Fruit fly (Drosophila melanogaster) whole organism, embryonic: ENCODE results near the gene Qsox2.

Experiments used
- Abd-B ChIP-seq: fragments of 200-800 bp; sonication (Bioruptor generic); optimal IDR thresholded peaks from 2 replicates; lab custom pipeline; 2018; ENCODE audit warnings: missing biosample characterization, mild to moderate bottlenecking, missing genetic modification characterization, moderate library complexity
- Asciz ChIP-seq: fragments of 200-800 bp; sonication (Bioruptor generic); optimal IDR thresholded peaks from 2 replicates; lab custom pipeline; 2017; ENCODE audit warnings: missing biosample characterization, mild to moderate bottlenecking, missing genetic modification characterization, missing genetic modification reagents
- Blimp-1 ChIP-seq: fragments of 200-800 bp; sonication (Bioruptor generic); optimal IDR thresholded peaks from 3 replicates; lab custom pipeline; 2018; ENCODE audit warnings: missing biosample characterization, missing genetic modification characterization, mild to moderate bottlenecking, moderate library complexity, missing genetic modification reagents
- Bteb2 ChIP-seq: fragments of 200-800 bp; sonication (Bioruptor generic); optimal IDR thresholded peaks from 2 replicates; lab custom pipeline; 2016; ENCODE audit warnings: missing biosample characterization, missing genetic modification characterization
- C15 ChIP-seq: fragments of 200-800 bp; sonication (Bioruptor generic); IDR thresholded peaks from 3 replicates; pipeline ENCODE4 v1.3.6; 2022; ENCODE audit warnings: missing biosample characterization, missing genetic modification characterization
- CG1024 ChIP-seq: fragments of 200-800 bp; sonication (Bioruptor generic); IDR thresholded peaks from 2 replicates; pipeline ENCODE4 v1.3.6; 2022; ENCODE audit warnings: missing biosample characterization, missing genetic modification characterization
- CG10267 ChIP-seq: fragments of 200-800 bp; sonication (Bioruptor generic); optimal IDR thresholded peaks from 2 replicates; lab custom pipeline; 2018; ENCODE audit warnings: missing biosample characterization, mild to moderate bottlenecking, missing genetic modification characterization, moderate library complexity
- CG10274 ChIP-seq: fragments of 200-800 bp; sonication (Bioruptor generic); optimal IDR thresholded peaks from 3 replicates; lab custom pipeline; 2017; ENCODE audit warnings: missing biosample characterization, mild to moderate bottlenecking, missing genetic modification characterization
- CG10462 ChIP-seq: fragments of 200-800 bp; sonication (Bioruptor generic); optimal IDR thresholded peaks from 2 replicates; lab custom pipeline; 2016; ENCODE audit warnings: missing biosample characterization, missing genetic modification characterization
- CG10654 ChIP-seq: fragments of 200-800 bp; sonication (Bioruptor generic); optimal IDR thresholded peaks from 2 replicates; lab custom pipeline; 2016; ENCODE audit warnings: missing biosample characterization, missing genetic modification characterization
- CG10979 ChIP-seq: fragments of 200-800 bp; sonication (Bioruptor generic); optimal IDR thresholded peaks from 2 replicates; lab custom pipeline; 2018; ENCODE audit warnings: missing biosample characterization, mild to moderate bottlenecking, missing genetic modification characterization, moderate library complexity
- CG11695 ChIP-seq: fragments of 200-800 bp; sonication (Bioruptor generic); IDR thresholded peaks from 3 replicates; pipeline ENCODE4 v1.3.6; 2022; ENCODE audit warnings: missing biosample characterization, missing genetic modification characterization
- CG12104 ChIP-seq: fragments of 200-800 bp; sonication (Bioruptor generic); optimal IDR thresholded peaks from 3 replicates; lab custom pipeline; 2016; ENCODE audit warnings: missing biosample characterization, missing genetic modification characterization
- CG13123 ChIP-seq: fragments of 200-800 bp; sonication (Bioruptor generic); optimal IDR thresholded peaks from 2 replicates; lab custom pipeline; 2016; ENCODE audit warnings: missing biosample characterization, missing genetic modification characterization
- CG13296 ChIP-seq: fragments of 200-800 bp; sonication (Bioruptor generic); optimal IDR thresholded peaks from 3 replicates; lab custom pipeline; 2018; ENCODE audit warnings: missing biosample characterization, mild to moderate bottlenecking, missing genetic modification characterization
- CG13894 ChIP-seq: fragments of 200-800 bp; sonication (Bioruptor generic); optimal IDR thresholded peaks from 3 replicates; lab custom pipeline; 2018; ENCODE audit warnings: missing biosample characterization, mild to moderate bottlenecking, missing genetic modification characterization, moderate library complexity
- CG17568 ChIP-seq: fragments of 200-800 bp; sonication (Bioruptor generic); optimal IDR thresholded peaks from 2 replicates; lab custom pipeline; 2018; ENCODE audit warnings: missing biosample characterization, mild to moderate bottlenecking, missing genetic modification characterization, moderate library complexity
- CG2712 ChIP-seq: fragments of 200-800 bp; optimal IDR thresholded peaks from 3 replicates; lab custom pipeline; 2019; ENCODE audit warnings: missing biosample characterization, mild to moderate bottlenecking, missing genetic modification characterization, moderate library complexity
- CG30020 ChIP-seq: fragments of 200-800 bp; optimal IDR thresholded peaks from 2 replicates; lab custom pipeline; 2019; ENCODE audit warnings: missing biosample characterization, mild to moderate bottlenecking, missing genetic modification characterization, moderate library complexity
- CG30403 ChIP-seq: fragments of 200-800 bp; sonication (Bioruptor generic); optimal IDR thresholded peaks from 3 replicates; lab custom pipeline; 2016; ENCODE audit warnings: missing biosample characterization, missing genetic modification characterization
- CG3163 ChIP-seq: fragments of 200-800 bp; sonication (Bioruptor generic); optimal IDR thresholded peaks from 3 replicates; lab custom pipeline; 2016; ENCODE audit warnings: missing biosample characterization, missing genetic modification characterization
- CTCF ChIP-seq: fragments of 200-800 bp; sonication (Bioruptor generic); optimal IDR thresholded peaks from 2 replicates; lab custom pipeline; 2017; ENCODE audit warnings: missing biosample characterization, mild to moderate bottlenecking, missing genetic modification characterization, moderate library complexity
- Doc3 ChIP-seq: fragments of 200-800 bp; sonication (Bioruptor generic); IDR thresholded peaks from 3 replicates; pipeline ENCODE4 v1.3.6; 2022; ENCODE audit warnings: missing biosample characterization, missing genetic modification characterization; ENCODE audit not compliant: partially characterized antibody
- Ets65A ChIP-seq: fragments of 200-800 bp; sonication (Bioruptor generic); peaks from one replicate; lab custom pipeline; 2016; ENCODE audit warnings: missing biosample characterization, missing genetic modification characterization
- Hmr ChIP-seq: fragments of 200-800 bp; sonication (Bioruptor generic); optimal IDR thresholded peaks from 3 replicates; lab custom pipeline; 2017; ENCODE audit warnings: mild to moderate bottlenecking, missing biosample characterization, missing genetic modification reagents, missing genetic modification characterization
- Jarid2 ChIP-seq: fragments of 200-800 bp; sonication (Bioruptor generic); optimal IDR thresholded peaks from 3 replicates; lab custom pipeline; 2017; ENCODE audit warnings: mild to moderate bottlenecking, missing biosample characterization, missing genetic modification reagents, missing genetic modification characterization
- Kr ChIP-seq: fragments of 200-800 bp; sonication (Bioruptor generic); optimal IDR thresholded peaks from 2 replicates; lab custom pipeline; 2017; ENCODE audit warnings: missing biosample characterization, mild to moderate bottlenecking, missing genetic modification characterization
- Lpt ChIP-seq: fragments of >200 bp; optimal IDR thresholded peaks from 2 replicates; lab custom pipeline; 2018; ENCODE audit warnings: missing biosample characterization, missing genetic modification characterization
- MTF-1 ChIP-seq: fragments of 200-800 bp; sonication (Bioruptor generic); optimal IDR thresholded peaks from 2 replicates; lab custom pipeline; 2018; ENCODE audit warnings: missing biosample characterization, mild to moderate bottlenecking, missing genetic modification characterization, borderline replicate concordance
- Mes4 ChIP-seq: fragments of 200-800 bp; sonication (Bioruptor generic); optimal IDR thresholded peaks from 2 replicates; lab custom pipeline; 2016; ENCODE audit warnings: missing biosample characterization, missing genetic modification characterization
- Myb ChIP-seq: fragments of 200-800 bp; sonication (Bioruptor generic); optimal IDR thresholded peaks from 2 replicates; lab custom pipeline; 2016; ENCODE audit warnings: missing biosample characterization, missing genetic modification characterization
- PHDP ChIP-seq: fragments of 200-800 bp; sonication (Bioruptor generic); optimal IDR thresholded peaks from 3 replicates; lab custom pipeline; 2018; ENCODE audit warnings: missing biosample characterization, mild to moderate bottlenecking, missing genetic modification characterization, moderate library complexity
- Ptx1 ChIP-seq: fragments of 200-800 bp; sonication (Bioruptor generic); IDR thresholded peaks from 2 replicates; pipeline ENCODE4 v1.3.6; 2022; ENCODE audit warnings: missing biosample characterization, missing genetic modification characterization
- Sin3A ChIP-seq: fragments of >200 bp; optimal IDR thresholded peaks from 2 replicates; lab custom pipeline; 2018
- Sox102F ChIP-seq: fragments of 200-800 bp; sonication (Bioruptor generic); optimal IDR thresholded peaks from 2 replicates; lab custom pipeline; 2018; ENCODE audit warnings: missing biosample characterization, mild to moderate bottlenecking, missing genetic modification characterization, moderate library complexity
- Tbp ChIP-seq: fragments of >200 bp; optimal IDR thresholded peaks from 2 replicates; lab custom pipeline; 2018; ENCODE audit warnings: missing biosample characterization, missing genetic modification characterization
- Trl ChIP-seq, 3 experiments: fragments of >200 bp in 2 of 3; fragments of 200-800 bp in 1 of 3; sonication (Bioruptor generic) in 1 of 3; optimal IDR thresholded peaks; 2 replicates in 1 of 3; 3 replicates in 2 of 3; lab custom pipeline; 2016 to 2017; ENCODE audit warnings: missing biosample characterization in 1 of 3, missing genetic modification characterization in 1 of 3
- abd-A ChIP-seq: fragments of 200-800 bp; sonication (Bioruptor generic); optimal IDR thresholded peaks from 3 replicates; lab custom pipeline; 2019; ENCODE audit warnings: missing biosample characterization, mild to moderate bottlenecking, missing genetic modification characterization, moderate library complexity
- bab2 ChIP-seq: fragments of 200-800 bp; sonication (Bioruptor generic); optimal IDR thresholded peaks from 2 replicates; lab custom pipeline; 2016; ENCODE audit warnings: missing biosample characterization, missing genetic modification characterization
- cad ChIP-seq: fragments of >200 bp; optimal IDR thresholded peaks from 2 replicates; lab custom pipeline; 2017; ENCODE audit warnings: missing biosample characterization, missing genetic modification characterization
- chif ChIP-seq, 2 experiments: fragments of 200-800 bp; sonication (Bioruptor generic); optimal IDR thresholded peaks; 3 replicates each; lab custom pipeline; 2016; ENCODE audit warnings: missing biosample characterization in 2 of 2, missing genetic modification characterization in 2 of 2
- crc ChIP-seq: fragments of 200-800 bp; sonication (Bioruptor generic); optimal IDR thresholded peaks from 2 replicates; lab custom pipeline; 2016; ENCODE audit warnings: missing biosample characterization, missing genetic modification characterization
- eve ChIP-seq, 2 experiments: fragments of >200 bp; optimal IDR thresholded peaks; 2 replicates each; lab custom pipeline; 2017; ENCODE audit warnings: missing biosample characterization in 2 of 2, missing genetic modification characterization in 2 of 2
- pum ChIP-seq: fragments of 200-800 bp; sonication (Bioruptor generic); optimal IDR thresholded peaks from 2 replicates; lab custom pipeline; 2016; ENCODE audit warnings: missing biosample characterization, missing genetic modification characterization
- sc ChIP-seq, 3 experiments: fragments of >200 bp in 2 of 3; fragments of 200-800 bp in 1 of 3; sonication (Bioruptor generic) in 1 of 3; optimal IDR thresholded peaks; 2 replicates in 2 of 3; 3 replicates in 1 of 3; lab custom pipeline; 2017; ENCODE audit warnings: mild to moderate bottlenecking in 1 of 3, missing biosample characterization in 1 of 3, missing genetic modification characterization in 1 of 3, missing genetic modification reagents in 1 of 3
- schlank ChIP-seq: fragments of 200-800 bp; sonication (Bioruptor generic); optimal IDR thresholded peaks from 2 replicates; lab custom pipeline; 2018; ENCODE audit warnings: missing biosample characterization, mild to moderate bottlenecking, missing genetic modification characterization
- sd ChIP-seq: fragments of 200-800 bp; sonication (Bioruptor generic); optimal IDR thresholded peaks from 3 replicates; lab custom pipeline; 2018; ENCODE audit warnings: missing biosample characterization, mild to moderate bottlenecking, missing genetic modification characterization, moderate library complexity
- slp2 ChIP-seq: fragments of 200-800 bp; sonication (Bioruptor generic); optimal IDR thresholded peaks from 2 replicates; lab custom pipeline; 2016; ENCODE audit warnings: missing biosample characterization, missing genetic modification characterization

The Qsox2 gene

DNA sequence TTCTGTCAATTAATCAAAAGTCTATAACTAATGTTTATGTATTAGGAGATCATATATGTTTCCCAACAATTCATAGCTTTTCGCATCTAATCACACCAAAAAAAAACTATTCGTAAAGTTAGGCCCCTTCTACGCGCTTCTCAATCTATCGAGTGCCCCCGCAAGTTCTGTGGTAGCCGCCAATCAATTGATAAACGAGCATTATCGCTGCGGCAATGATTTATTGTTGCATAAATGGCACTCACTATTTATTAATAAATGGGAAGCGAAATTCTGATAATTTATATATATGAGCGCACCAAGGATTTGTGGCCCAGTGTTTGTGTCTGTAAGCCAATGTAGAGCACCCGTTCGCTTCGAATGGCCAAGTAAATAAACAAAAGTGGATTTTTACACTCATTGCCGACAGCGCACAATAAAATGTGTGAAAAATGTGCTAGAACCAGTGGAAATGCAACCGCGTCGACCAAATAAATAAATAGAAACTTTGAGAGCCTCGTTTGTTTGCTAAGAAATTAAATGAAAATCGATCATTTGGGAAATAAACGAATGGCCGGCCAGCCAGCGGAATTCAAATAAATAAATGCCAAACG is 42.1 kb upstream of the Qsox2 start (continued):
- TF ChIP-seq CG12104 (GFP tag; lab: Kevin White, UChicago): no peak
- no peak for TF ChIP-seq Mes4 (GFP tag; lab: Kevin White, UChicago)
- no peak for TF ChIP-seq CG3163 (GFP tag; lab: Kevin White, UChicago)
- TF ChIP-seq CG2712: no peak
- TF ChIP-seq CG10462: no peak
- no peak for TF ChIP-seq Blimp-1 (GFP tag; lab: Kevin White, UChicago)
- no peak for TF ChIP-seq Bteb2 (GFP tag; lab: Kevin White, UChicago)
- no peak for TF ChIP-seq CG11695 (GFP tag; lab: Robert Waterston, UW)
- no peak for TF ChIP-seq Kr (GFP tag; lab: Kevin White, UChicago)
- TF ChIP-seq CG13296 (GFP tag; lab: Kevin White, UChicago): peak; percentile 4
- TF ChIP-seq CG17568: peak; percentile 20
- TF ChIP-seq Doc3 (GFP tag; lab: Robert Waterston, UW): no peak
- TF ChIP-seq Jarid2 (GFP tag; lab: Kevin White, UChicago): peak; percentile 2
- TF ChIP-seq sd (tag; lab: Kevin White, UChicago): peak; percentile 61

DNA sequence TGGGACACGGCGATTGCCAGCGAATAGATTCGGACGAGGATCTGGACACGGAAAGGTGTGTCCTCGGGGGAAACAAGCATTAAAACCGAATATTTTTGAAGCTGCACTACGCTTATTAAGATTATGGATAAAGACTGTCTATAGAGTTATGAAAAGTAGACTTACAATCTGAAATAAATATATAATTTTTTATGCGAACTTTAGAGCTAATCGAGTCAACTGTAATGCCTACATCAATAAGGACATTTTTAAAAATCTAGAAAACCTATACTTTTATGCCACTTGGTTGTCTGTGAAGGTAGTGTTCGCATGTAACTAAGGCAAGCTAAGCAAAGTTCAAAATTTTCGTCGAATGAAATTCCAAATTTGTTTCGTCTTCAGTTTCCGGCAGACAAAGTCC is 40.1 kb upstream of the Qsox2 start, which contains the start of gene CG31178:
CG31178 (plus strand) TSS at position 301 of the 400 bp plus-strand sequence.
- TF ChIP-seq Ets65A (GFP tag; lab: Kevin White, UChicago) (peak; percentile 28), sc (optimal IDR thresholded peaks at IDR 0.05; lab: Kevin White, UChicago) (no peak), sc (GFP tag; optimal IDR thresholded peaks at IDR 0.05; lab: Kevin White, UChicago) (no peak)
- TF ChIP-seq, all 482 proteins: peak for 1

DNA sequence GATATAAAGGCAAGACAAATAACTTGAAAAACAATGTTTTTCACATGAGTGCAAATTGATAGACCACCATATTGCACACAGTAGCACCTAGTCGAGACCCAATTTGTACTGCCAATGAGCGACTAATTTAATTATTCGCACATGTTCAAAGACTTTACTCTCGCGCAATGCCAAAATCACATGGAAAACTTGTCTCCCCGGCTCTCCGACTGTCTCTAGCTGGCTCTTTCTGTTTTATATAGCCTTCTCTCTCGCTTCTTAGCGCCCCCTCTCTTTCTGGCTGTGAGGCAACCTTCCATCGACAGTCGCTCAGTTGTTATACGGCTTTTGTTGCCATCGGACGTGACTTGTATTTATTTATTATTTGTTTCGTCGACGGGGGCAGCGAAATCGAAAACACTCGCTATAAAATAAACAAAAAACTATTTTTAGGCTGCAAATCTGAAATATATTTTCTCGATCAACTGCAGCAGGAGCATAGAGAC is 38.5 kb upstream of the Qsox2 start, which contains the start of gene CG6656:
CG6656 (plus strand) TSS at position 312 of the 485 bp plus-strand sequence.
- no peak for TF ChIP-seq CG13123 (GFP tag; lab: Kevin White, UChicago)
- TF ChIP-seq MTF-1 (GFP tag; lab: Kevin White, UChicago): peak; percentile 8
- TF ChIP-seq abd-A (tag; lab: Kevin White, UChicago): no peak
- no peak for TF ChIP-seq Lpt (GFP tag; lab: Kevin White, UChicago)
- no peak for TF ChIP-seq CG30403 (GFP tag; lab: Kevin White, UChicago)
- no peak for TF ChIP-seq eve (GFP tag; optimal IDR thresholded peaks at IDR 0.05; lab: Kevin White, UChicago)
- no peak for TF ChIP-seq Sox102F (GFP tag; lab: Kevin White, UChicago)
- TF ChIP-seq CG10654: no peak
- no peak for TF ChIP-seq schlank (tag; lab: Kevin White, UChicago)
- no peak for TF ChIP-seq CG1024 (GFP tag; lab: Robert Waterston, UW)
- TF ChIP-seq CG30020: no peak
- no peak for TF ChIP-seq Tbp
- no peak for TF ChIP-seq CTCF (GFP tag; lab: Kevin White, UChicago)
- no peak for TF ChIP-seq pum (GFP tag; lab: Kevin White, UChicago)
- no peak for TF ChIP-seq Hmr (GFP tag; lab: Kevin White, UChicago)
- peak; percentile 6 for TF ChIP-seq CG10267 (tag; lab: Kevin White, UChicago)
- no peak for TF ChIP-seq C15 (GFP tag; lab: Robert Waterston, UW)
- TF ChIP-seq Asciz: no peak
- TF ChIP-seq CG13894: no peak
- no peak for TF ChIP-seq PHDP
- TF ChIP-seq CG10979: no peak
- TF ChIP-seq chif (GFP tag; optimal IDR thresholded peaks at IDR 0.05; lab: Kevin White, UChicago): no peak
- TF ChIP-seq Trl (optimal IDR thresholded peaks at IDR 0.05; lab: Kevin White, UChicago): peak; percentile 61 to 85
- TF ChIP-seq Trl (GFP tag; optimal IDR thresholded peaks at IDR 0.05; lab: Kevin White, UChicago): no peak
- no peak for TF ChIP-seq crc (GFP tag; lab: Kevin White, UChicago)
- no peak for TF ChIP-seq bab2 (GFP tag; lab: Kevin White, UChicago)
- no peak for TF ChIP-seq Sin3A (lab: Kevin White, UChicago)
- TF ChIP-seq CG10274 (GFP tag; lab: Kevin White, UChicago): no peak
- no peak for TF ChIP-seq cad (GFP tag; lab: Kevin White, UChicago)
- TF ChIP-seq Abd-B (GFP tag; lab: Kevin White, UChicago): no peak
- TF ChIP-seq Myb (GFP tag; lab: Kevin White, UChicago): no peak
- TF ChIP-seq Ptx1 (GFP tag; lab: Robert Waterston, UW): no peak
- no peak for TF ChIP-seq slp2
